Fruit fly (Drosophila melanogaster): ENCODE results near the gene CG4842.

CG4842 gene

DNA sequence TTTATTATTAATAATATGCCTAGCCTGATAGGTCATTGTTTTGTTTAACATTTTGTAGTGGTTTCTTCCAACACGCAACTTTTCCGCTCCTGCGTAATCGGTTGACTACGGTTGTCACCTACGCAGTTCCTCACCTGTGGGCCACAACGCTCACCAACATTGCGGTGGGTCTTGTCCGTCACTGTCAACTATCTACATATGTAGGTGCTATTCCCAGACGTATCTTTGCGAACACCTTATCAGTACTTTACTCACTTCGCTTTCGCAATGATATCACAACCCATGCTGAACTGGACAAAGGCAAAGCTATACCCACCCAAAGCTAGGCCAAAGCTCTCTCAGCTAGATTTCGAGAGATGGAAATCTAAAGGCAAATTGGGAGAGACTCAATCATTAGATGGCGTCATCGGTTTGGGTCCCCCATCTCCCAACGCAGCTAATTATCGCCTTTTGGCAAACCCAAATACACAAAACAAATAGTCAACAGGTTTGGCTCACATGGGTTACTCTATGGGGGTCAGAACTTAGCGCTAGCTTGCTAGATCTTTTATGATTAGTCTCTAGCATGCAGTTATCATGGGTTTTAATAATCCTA lies 11.9 kb upstream of the CG4842 start (continued):
- TF ChIP-seq CG12391 (tag; optimal IDR thresholded peaks at IDR 0.05) (no peak), crol (GFP tag; IDR thresholded peaks at IDR 0.05) (no peak), MTF-1 (GFP tag; optimal IDR thresholded peaks at IDR 0.05; ENCODE audit: borderline replicate concordance) (no peak), CG17802 (tag; optimal IDR thresholded peaks at IDR 0.05) (no peak), CG16815 (GFP tag; optimal IDR thresholded peaks at IDR 0.05) (no peak), C15 (GFP tag; IDR thresholded peaks at IDR 0.05) (no peak), onecut (GFP tag; IDR thresholded peaks at IDR 0.05) (no peak), Gsc (GFP tag; IDR thresholded peaks at IDR 0.05) (no peak), grn (GFP tag; optimal IDR thresholded peaks at IDR 0.05) (peak; percentile 68), Doc2 (GFP tag; IDR thresholded peaks at IDR 0.05) (no peak), CG16863 (GFP tag; optimal IDR thresholded peaks at IDR 0.05) (no peak), CG9876 (GFP tag; optimal IDR thresholded peaks at IDR 0.05) (no peak), ap (GFP tag; IDR thresholded peaks at IDR 0.05) (no peak), Tbp (GFP tag; optimal IDR thresholded peaks at IDR 0.05) (no peak), sens-2 (GFP tag; IDR thresholded peaks at IDR 0.05) (no peak), CG12071 (GFP tag; optimal IDR thresholded peaks at IDR 0.05) (no peak), emc (GFP tag; optimal IDR thresholded peaks at IDR 0.05) (no peak), lab (GFP tag; optimal IDR thresholded peaks at IDR 0.05) (no peak), CG14667 (GFP tag; IDR thresholded peaks at IDR 0.05) (no peak), Hmr (GFP tag; optimal IDR thresholded peaks at IDR 0.05) (no peak), CG13424 (tag; optimal IDR thresholded peaks at IDR 0.05) (no peak), Lpt (GFP tag; optimal IDR thresholded peaks at IDR 0.05) (no peak), cg (GFP tag; optimal IDR thresholded peaks at IDR 0.05) (no peak), Abd-B (GFP tag; optimal IDR thresholded peaks at IDR 0.05) (no peak), CG3847 (GFP tag; IDR thresholded peaks at IDR 0.05) (no peak), phol (tag; optimal IDR thresholded peaks at IDR 0.05) (no peak), CG7357 (GFP tag; IDR thresholded peaks at IDR 0.05) (no peak), Chrac-16 (GFP tag; optimal IDR thresholded peaks at IDR 0.05) (no peak), exex (tag; optimal IDR thresholded peaks at IDR 0.05) (peak; percentile 87), CG15011 (GFP tag; optimal IDR thresholded peaks at IDR 0.05) (no peak), nmo (GFP tag; optimal IDR thresholded peaks at IDR 0.05) (no peak), CG4360 (GFP tag; IDR thresholded peaks at IDR 0.05) (no peak), Fer3 (tag; optimal IDR thresholded peaks at IDR 0.05) (no peak), CG18262 (tag; optimal IDR thresholded peaks at IDR 0.05) (no peak), CG4617 (GFP tag; optimal IDR thresholded peaks at IDR 0.05; ENCODE audit: borderline replicate concordance) (no peak), ken (GFP tag; IDR thresholded peaks at IDR 0.05) (no peak), Meics (GFP tag; optimal IDR thresholded peaks at IDR 0.05) (peak; percentile 25), CG15514 (GFP tag; optimal IDR thresholded peaks at IDR 0.05) (peak; percentile 48), CG6254 (GFP tag; optimal IDR thresholded peaks at IDR 0.05) (no peak), abd-A (tag; optimal IDR thresholded peaks at IDR 0.05) (no peak), zen2 (GFP tag; IDR thresholded peaks at IDR 0.05; ENCODE audit: partially characterized antibody) (no peak), CG14441 (GFP tag; IDR thresholded peaks at IDR 0.05) (no peak), CG2116 (GFP tag; optimal IDR thresholded peaks at IDR 0.05) (no peak), chm (GFP tag; IDR thresholded peaks at IDR 0.05) (no peak), NFAT (GFP tag; IDR thresholded peaks at IDR 0.05) (no peak), CG1024 (GFP tag; IDR thresholded peaks at IDR 0.05) (no peak), NC2β (GFP tag; optimal IDR thresholded peaks at IDR 0.05) (no peak), fd3F (GFP tag; optimal IDR thresholded peaks at IDR 0.05) (no peak), nom (GFP tag; optimal IDR thresholded peaks at IDR 0.05) (no peak), CG3407 (GFP tag; optimal IDR thresholded peaks at IDR 0.05) (no peak), CG5180 (GFP tag; optimal IDR thresholded peaks at IDR 0.05) (no peak)

Data from whole organism, embryonic.